Fruit fly (Drosophila melanogaster) whole organism, adult: ENCODE measurements around the gene CG3081.

Experiments
- CG14711 ChIP-seq: fragments of 200-800 bp; sonication (Bioruptor generic); optimal IDR thresholded peaks from 2 replicates; lab custom pipeline; 2018; ENCODE audit warnings: missing biosample characterization, mild to moderate bottlenecking, missing genetic modification characterization, moderate library complexity
- CG33017 ChIP-seq: fragments of 200-800 bp; sonication (Bioruptor generic); optimal IDR thresholded peaks from 2 replicates; lab custom pipeline; 2018; ENCODE audit warnings: missing biosample characterization, mild to moderate bottlenecking, missing genetic modification characterization, moderate library complexity
- CG5204 ChIP-seq: fragments of 200-800 bp; sonication (Bioruptor generic); optimal IDR thresholded peaks from 2 replicates; lab custom pipeline; 2016; ENCODE audit warnings: missing biosample characterization, missing genetic modification characterization
- CG7045 ChIP-seq: fragments of 200-800 bp; sonication (Bioruptor generic); optimal IDR thresholded peaks from 2 replicates; lab custom pipeline; 2017; ENCODE audit warnings: missing biosample characterization, mild to moderate bottlenecking, missing genetic modification characterization
- CG7101 ChIP-seq: fragments of 200-800 bp; sonication (Bioruptor generic); optimal IDR thresholded peaks from 2 replicates; lab custom pipeline; 2018; ENCODE audit warnings: missing biosample characterization, mild to moderate bottlenecking, missing genetic modification characterization, moderate library complexity
- Crg-1 ChIP-seq: fragments of 200-800 bp; sonication (Bioruptor generic); optimal IDR thresholded peaks from 2 replicates; lab custom pipeline; 2016; ENCODE audit warnings: missing biosample characterization, missing genetic modification characterization
- Hr96 ChIP-seq: fragments of 200-800 bp; sonication (Bioruptor generic); optimal IDR thresholded peaks from 2 replicates; lab custom pipeline; 2016; ENCODE audit warnings: missing biosample characterization, missing genetic modification characterization
- Mnt ChIP-seq: fragments of 200-800 bp; sonication (Bioruptor generic); optimal IDR thresholded peaks from 2 replicates; lab custom pipeline; 2016; ENCODE audit warnings: missing biosample characterization, mild to moderate bottlenecking, missing genetic modification characterization
- kay ChIP-seq: fragments of 200-800 bp; sonication (Bioruptor generic); peaks from one replicate; lab custom pipeline; 2016; ENCODE audit warnings: missing biosample characterization, missing genetic modification characterization, borderline replicate concordance
- ovo ChIP-seq: fragments of 200-800 bp; sonication (Bioruptor generic); optimal IDR thresholded peaks from 2 replicates; lab custom pipeline; 2016; ENCODE audit warnings: missing biosample characterization, missing genetic modification characterization
- tj ChIP-seq: fragments of 200-800 bp; sonication (Bioruptor generic); optimal IDR thresholded peaks from 3 replicates; lab custom pipeline; 2017; ENCODE audit warnings: missing biosample characterization, mild to moderate bottlenecking, missing genetic modification characterization, moderate library complexity
- toe ChIP-seq: fragments of 200-800 bp; sonication (Bioruptor generic); optimal IDR thresholded peaks from 2 replicates; lab custom pipeline; 2016; ENCODE audit warnings: missing biosample characterization, missing genetic modification characterization

DNA sequence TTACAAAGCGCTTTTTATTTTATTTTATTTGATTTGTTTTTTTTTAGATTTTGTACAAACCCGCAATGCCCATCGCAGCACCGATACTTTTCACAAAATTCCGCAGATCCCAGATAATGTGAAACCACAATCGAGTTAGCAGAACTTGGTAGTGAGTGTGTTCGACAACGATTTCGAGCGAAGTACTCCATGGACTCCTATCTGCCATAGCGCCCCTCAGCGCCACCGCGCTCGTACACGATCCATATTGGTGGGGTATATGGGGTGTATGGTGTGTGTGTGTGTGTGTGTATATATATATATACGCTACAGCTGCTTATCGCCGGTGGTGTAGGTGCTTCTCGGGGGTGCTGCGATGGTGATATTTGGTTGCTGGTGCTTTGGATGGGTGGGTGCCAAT lies 31.3 kb downstream of the CG3081 start:
- TF ChIP-seq CG7101 (tag; lab: Kevin White, UChicago) (peak; percentile 25), CG14711 (tag; lab: Kevin White, UChicago) (no peak), CG33017 (no peak), kay (GFP tag; lab: Kevin White, UChicago) (peak; percentile 53), toe (no peak), tj (GFP tag; lab: Kevin White, UChicago) (no peak), Hr96 (GFP tag; lab: Kevin White, UChicago) (no peak), Mnt (peak; percentile 6), CG7045 (GFP tag; lab: Kevin White, UChicago) (no peak), ovo (no peak), CG5204 (GFP tag; lab: Kevin White, UChicago) (no peak), Crg-1 (GFP tag; lab: Kevin White, UChicago) (no peak)
